Comparison of ENCODE assay signal across 3 worm cellular contexts in genomic region chrIII:11870009-11870408, ce11.
TF ChIP-seq lines count a peak whose summit lies in the region.

No protein-coding gene starts in this region.

TF ChIP-seq in whole organism, L1 larva, 84 proteins besides CTCF, POLR2A, EP300 and RAD21 (continued from another document and continues in another):
- TF ChIP-seq fkh-8 (tag; optimal IDR thresholded peaks at IDR 0.05; lab: Kevin White, UChicago): peak; percentile 94
- TF ChIP-seq zag-1 (tag; optimal IDR thresholded peaks at IDR 0.05; lab: Kevin White, UChicago): peak; percentile 14
- TF ChIP-seq egl-13 (tag; optimal IDR thresholded peaks at IDR 0.05; lab: Kevin White, UChicago): peak; percentile 64
- peak; percentile 86 to 92 for TF ChIP-seq lsy-2 (tag; optimal IDR thresholded peaks at IDR 0.05; lab: Kevin White, UChicago)
- no peak for TF ChIP-seq ceh-88 (GFP tag; IDR thresholded peaks at IDR 0.05; lab: Robert Waterston, UW)
- TF ChIP-seq hlh-4 (tag; optimal IDR thresholded peaks at IDR 0.05; lab: Kevin White, UChicago): no peak
- peak; percentile 57 for TF ChIP-seq jun-1 (tag; optimal IDR thresholded peaks at IDR 0.05; lab: Kevin White, UChicago)
- peak; percentile 67 for TF ChIP-seq C04F5.9 (tag; optimal IDR thresholded peaks at IDR 0.05; lab: Kevin White, UChicago)
- TF ChIP-seq sptf-1 (tag; optimal IDR thresholded peaks at IDR 0.05; lab: Kevin White, UChicago): no peak
- TF ChIP-seq F16B12.6 (tag; optimal IDR thresholded peaks at IDR 0.05; lab: Kevin White, UChicago): peak; percentile 70
- TF ChIP-seq ztf-4 (tag; optimal IDR thresholded peaks at IDR 0.05; lab: Kevin White, UChicago): peak; percentile 76
- TF ChIP-seq mef-2 (tag; optimal IDR thresholded peaks at IDR 0.05; lab: Kevin White, UChicago): peak; percentile 47
- peak; percentile 91 for TF ChIP-seq snu-23 (GFP tag; optimal IDR thresholded peaks at IDR 0.05; lab: Kevin White, UChicago)
- peak; percentile 43 for TF ChIP-seq pag-3 (tag; optimal IDR thresholded peaks at IDR 0.05; lab: Kevin White, UChicago; ENCODE audit: borderline replicate concordance, insufficient read depth)
- no peak for TF ChIP-seq zip-4 (GFP tag; optimal IDR thresholded peaks at IDR 0.05; lab: Kevin White, UChicago)
- TF ChIP-seq ceh-63 (GFP tag; optimal IDR thresholded peaks at IDR 0.05; lab: Kevin White, UChicago): no peak
- peak; percentile 91 for TF ChIP-seq tbx-2 (tag; optimal IDR thresholded peaks at IDR 0.05; lab: Kevin White, UChicago)
- TF ChIP-seq lin-13 (GFP tag; optimal IDR thresholded peaks at IDR 0.05; lab: Kevin White, UChicago): peak; percentile 88
- peak; percentile 89 for TF ChIP-seq fkh-4 (tag; optimal IDR thresholded peaks at IDR 0.05; lab: Kevin White, UChicago; ENCODE audit: borderline replicate concordance)
- peak; percentile 36 for TF ChIP-seq sox-4 (tag; optimal IDR thresholded peaks at IDR 0.05; lab: Kevin White, UChicago)
- peak; percentile 90 for TF ChIP-seq nhr-47 (tag; optimal IDR thresholded peaks at IDR 0.05; lab: Kevin White, UChicago)
- TF ChIP-seq pqm-1 (tag; optimal IDR thresholded peaks at IDR 0.05; lab: Kevin White, UChicago): no peak
- TF ChIP-seq ceh-90 (tag; optimal IDR thresholded peaks at IDR 0.05; lab: Kevin White, UChicago): peak; percentile 85
- peak; percentile 93 for TF ChIP-seq nhr-71 (tag; optimal IDR thresholded peaks at IDR 0.05; lab: Kevin White, UChicago)
- TF ChIP-seq pax-3 (tag; optimal IDR thresholded peaks at IDR 0.05; lab: Kevin White, UChicago): peak; percentile 86
- TF ChIP-seq nhr-28 (tag; optimal IDR thresholded peaks at IDR 0.05; lab: Kevin White, UChicago): no peak
- TF ChIP-seq elt-2 (tag; optimal IDR thresholded peaks at IDR 0.05; lab: Kevin White, UChicago): peak; percentile 48
- peak; percentile 86 to 89 for TF ChIP-seq efl-1 (optimal IDR thresholded peaks at IDR 0.05; lab: Kevin White, UChicago)
- peak; percentile 77 to 96 for TF ChIP-seq efl-1 (GFP tag; optimal IDR thresholded peaks at IDR 0.05 in 1 of 2; lab: Kevin White, UChicago)
- TF ChIP-seq fos-1 (tag; optimal IDR thresholded peaks at IDR 0.05; lab: Kevin White, UChicago): peak; percentile 55
- TF ChIP-seq C34B4.2 (tag; optimal IDR thresholded peaks at IDR 0.05; lab: Kevin White, UChicago): no peak
- no peak for TF ChIP-seq nhr-11 (tag; optimal IDR thresholded peaks at IDR 0.05; lab: Kevin White, UChicago)
- TF ChIP-seq unc-86 (tag; optimal IDR thresholded peaks at IDR 0.05; lab: Kevin White, UChicago): peak; percentile 71
- TF ChIP-seq ces-1 (GFP tag; optimal IDR thresholded peaks at IDR 0.05; lab: Kevin White, UChicago): no peak
- TF ChIP-seq ama-1 (optimal IDR thresholded peaks at IDR 0.05; lab: Kevin White, UChicago): peak; percentile 39
- TF ChIP-seq egl-27 (tag; optimal IDR thresholded peaks at IDR 0.05; lab: Kevin White, UChicago): peak in 1 of 2 experiments; percentile 47
- TF ChIP-seq nhr-19 (GFP tag; conservative IDR thresholded peaks at IDR 0.05; lab: Robert Waterston, UW): peak; percentile 80
- TF ChIP-seq dpl-1 (GFP tag; optimal IDR thresholded peaks at IDR 0.05; lab: Kevin White, UChicago): peak; percentile 56 to 83 (median 77)
- TF ChIP-seq unc-98 (GFP tag; IDR thresholded peaks at IDR 0.05; lab: Robert Waterston, UW): peak; percentile 81
- peak; percentile 98 for TF ChIP-seq rnt-1 (tag; optimal IDR thresholded peaks at IDR 0.05; lab: Kevin White, UChicago)
- peak; percentile 79 for TF ChIP-seq vab-15 (tag; optimal IDR thresholded peaks at IDR 0.05; lab: Kevin White, UChicago)
- peak; percentile 47 for TF ChIP-seq lin-39 (tag; optimal IDR thresholded peaks at IDR 0.05; lab: Kevin White, UChicago)
- TF ChIP-seq irx-1 (tag; optimal IDR thresholded peaks at IDR 0.05; lab: Kevin White, UChicago): peak; percentile 87
- no peak for TF ChIP-seq nhr-76 (tag; optimal IDR thresholded peaks at IDR 0.05; lab: Kevin White, UChicago)

TF ChIP-seq in whole organism, L3 larva, 47 proteins besides CTCF, POLR2A, EP300 and RAD21 (continued from another document):
- TF ChIP-seq fos-1 (tag; optimal IDR thresholded peaks at IDR 0.05; lab: Kevin White, UChicago) (no peak), lsy-12 (tag; optimal IDR thresholded peaks at IDR 0.05; lab: Kevin White, UChicago) (peak; percentile 64), snpc-4 (tag; optimal IDR thresholded peaks at IDR 0.05; lab: Kevin White, UChicago) (peak; percentile 97), pha-4 (tag; optimal IDR thresholded peaks at IDR 0.05; lab: Kevin White, UChicago) (peak; percentile 96), ama-1 (optimal IDR thresholded peaks at IDR 0.05; lab: Kevin White, UChicago) (peak; percentile 43), nhr-77 (tag; optimal IDR thresholded peaks at IDR 0.05; lab: Kevin White, UChicago) (no peak), mdl-1 (tag; optimal IDR thresholded peaks at IDR 0.05; lab: Kevin White, UChicago) (no peak), ztf-11 (tag; optimal IDR thresholded peaks at IDR 0.05; lab: Kevin White, UChicago) (no peak), ceh-82 (tag; optimal IDR thresholded peaks at IDR 0.05; lab: Kevin White, UChicago) (no peak), nhr-23 (tag; optimal IDR thresholded peaks at IDR 0.05; lab: Kevin White, UChicago) (peak; percentile 79), daf-12 (tag; optimal IDR thresholded peaks at IDR 0.05; lab: Kevin White, UChicago) (no peak), ZK546.5 (tag; optimal IDR thresholded peaks at IDR 0.05; lab: Kevin White, UChicago) (no peak), elt-2 (tag; optimal IDR thresholded peaks at IDR 0.05; lab: Kevin White, UChicago) (peak; percentile 65), ceh-16 (tag; optimal IDR thresholded peaks at IDR 0.05; lab: Kevin White, UChicago) (peak; percentile 24), elt-1 (tag; optimal IDR thresholded peaks at IDR 0.05; lab: Kevin White, UChicago) (no peak), jun-1 (tag; optimal IDR thresholded peaks at IDR 0.05; lab: Kevin White, UChicago) (peak; percentile 68), unc-62 (GFP tag; optimal IDR thresholded peaks at IDR 0.05; lab: Kevin White, UChicago) (no peak), fkh-10 (GFP tag; optimal IDR thresholded peaks at IDR 0.05; lab: Kevin White, UChicago) (peak; percentile 68), ceh-28 (tag; optimal IDR thresholded peaks at IDR 0.05; lab: Kevin White, UChicago) (peak; percentile 50), egl-27 (tag; optimal IDR thresholded peaks at IDR 0.05; lab: Kevin White, UChicago) (peak; percentile 7), aly-2 (tag; optimal IDR thresholded peaks at IDR 0.05; lab: Kevin White, UChicago) (no peak), egl-5 (tag; optimal IDR thresholded peaks at IDR 0.05; lab: Kevin White, UChicago) (peak; percentile 86), ceh-9 (tag; optimal IDR thresholded peaks at IDR 0.05; lab: Kevin White, UChicago) (no peak), nhr-25 (tag; optimal IDR thresholded peaks at IDR 0.05; lab: Kevin White, UChicago) (peak; percentile 74), eor-1 (tag; optimal IDR thresholded peaks at IDR 0.05; lab: Kevin White, UChicago) (no peak), ztf-4 (tag; optimal IDR thresholded peaks at IDR 0.05; lab: Kevin White, UChicago) (no peak), lin-15B (tag; optimal IDR thresholded peaks at IDR 0.05; lab: Kevin White, UChicago) (peak; percentile 97), tbx-2 (tag; optimal IDR thresholded peaks at IDR 0.05; lab: Kevin White, UChicago) (peak; percentile 25)

TF ChIP-seq in whole organism, young adult, 124 proteins besides CTCF, POLR2A, EP300 and RAD21 (continued from another document and continues in another):
- TF ChIP-seq madf-6 (GFP tag; IDR thresholded peaks at IDR 0.05; lab: Robert Waterston, UW) (no peak), ztf-18 (tag; optimal IDR thresholded peaks at IDR 0.05; lab: Kevin White, UChicago) (no peak), B0035.1 (tag; optimal IDR thresholded peaks at IDR 0.05; lab: Kevin White, UChicago) (no peak), ztf-6 (GFP tag; IDR thresholded peaks at IDR 0.05; lab: Robert Waterston, UW) (no peak), ceh-91 (GFP tag; IDR thresholded peaks at IDR 0.05; lab: Robert Waterston, UW) (no peak), B0019.2 (GFP tag; conservative IDR thresholded peaks at IDR 0.05; lab: Robert Waterston, UW) (no peak), dpff-1 (tag; optimal IDR thresholded peaks at IDR 0.05; lab: Kevin White, UChicago) (no peak), lir-1 (GFP tag; conservative IDR thresholded peaks at IDR 0.05; lab: Robert Waterston, UW) (no peak; the same call in 1 of the 2 replicates), gei-17 (GFP tag; optimal IDR thresholded peaks at IDR 0.05; lab: Kevin White, UChicago) (no peak), nfya-1 (tag; optimal IDR thresholded peaks at IDR 0.05; lab: Kevin White, UChicago; ENCODE audit: borderline replicate concordance, insufficient read depth) (no peak), aptf-3 (GFP tag; IDR thresholded peaks at IDR 0.05; lab: Robert Waterston, UW) (no peak), hmg-20 (GFP tag; IDR thresholded peaks at IDR 0.05; lab: Robert Waterston, UW) (no peak), ceh-27 (GFP tag; optimal IDR thresholded peaks at IDR 0.05; lab: Kevin White, UChicago) (peak; percentile 93), F55B11.4 (tag; optimal IDR thresholded peaks at IDR 0.05; lab: Kevin White, UChicago; ENCODE audit: borderline replicate concordance, insufficient read depth) (no peak), B0336.3 (GFP tag; IDR thresholded peaks at IDR 0.05; lab: Robert Waterston, UW) (0 out of 2 replicates have a peak, but pooled peaks have one; percentile 16), hlh-26 (GFP tag; conservative IDR thresholded peaks at IDR 0.05; lab: Robert Waterston, UW) (no peak), ceh-58 (GFP tag; IDR thresholded peaks at IDR 0.05; lab: Robert Waterston, UW) (no peak), K11D2.4 (GFP tag; IDR thresholded peaks at IDR 0.05; lab: Robert Waterston, UW) (0 out of 2 replicates have a peak, but pooled peaks have one; percentile 38), lin-26 (GFP tag; IDR thresholded peaks at IDR 0.05; lab: Robert Waterston, UW) (peak; percentile 28; the same call in 1 of the 2 replicates), nfyb-1 (GFP tag; IDR thresholded peaks at IDR 0.05; lab: Robert Waterston, UW) (peak; percentile 74), mes-4 (tag; optimal IDR thresholded peaks at IDR 0.05; lab: Kevin White, UChicago) (no peak), ZK185.1 (tag; optimal IDR thresholded peaks at IDR 0.05; lab: Kevin White, UChicago; ENCODE audit: poor library complexity, severe bottlenecking) (no peak), F10E7.11 (tag; optimal IDR thresholded peaks at IDR 0.05; lab: Kevin White, UChicago) (no peak), snpc-3.4 (tag; optimal IDR thresholded peaks at IDR 0.05; lab: Kevin White, UChicago) (no peak), mxl-1 (tag; optimal IDR thresholded peaks at IDR 0.05; lab: Kevin White, UChicago) (no peak), T26A5.8 (tag; optimal IDR thresholded peaks at IDR 0.05; lab: Kevin White, UChicago) (no peak), F33H1.4 (GFP tag; IDR thresholded peaks at IDR 0.05; lab: Robert Waterston, UW) (no peak), attf-3 (GFP tag; conservative IDR thresholded peaks at IDR 0.05; lab: Robert Waterston, UW) (no peak), lag-1 (GFP tag; IDR thresholded peaks at IDR 0.05; lab: Robert Waterston, UW) (no peak), hmg-1.2 (GFP tag; IDR thresholded peaks at IDR 0.05; lab: Robert Waterston, UW) (peak; percentile 75; the same call in 1 of the 2 replicates), B0261.1 (tag; optimal IDR thresholded peaks at IDR 0.05; lab: Kevin White, UChicago) (no peak), F49E8.2 (tag; optimal IDR thresholded peaks at IDR 0.05; lab: Kevin White, UChicago; ENCODE audit: insufficient read depth) (no peak), T07F8.4 (tag; optimal IDR thresholded peaks at IDR 0.05; lab: Kevin White, UChicago) (no peak), him-1 (tag; optimal IDR thresholded peaks at IDR 0.05; lab: Kevin White, UChicago) (no peak), somi-1 (GFP tag; optimal IDR thresholded peaks at IDR 0.05; lab: Kevin White, UChicago) (peak; percentile 44), madf-8 (GFP tag; conservative IDR thresholded peaks at IDR 0.05; lab: Robert Waterston, UW) (no peak), lin-40 (tag; optimal IDR thresholded peaks at IDR 0.05; lab: Kevin White, UChicago) (peak; percentile 78), madf-3 (GFP tag; IDR thresholded peaks at IDR 0.05; lab: Robert Waterston, UW) (no peak), rcor-1 (GFP tag; IDR thresholded peaks at IDR 0.05; lab: Robert Waterston, UW) (no peak), nhr-120 (GFP tag; IDR thresholded peaks at IDR 0.05; lab: Robert Waterston, UW) (no peak), nhr-179 (tag; optimal IDR thresholded peaks at IDR 0.05; lab: Kevin White, UChicago) (no peak), egrh-3 (GFP tag; IDR thresholded peaks at IDR 0.05; lab: Robert Waterston, UW) (no peak), aptf-2 (GFP tag; conservative IDR thresholded peaks at IDR 0.05; lab: Robert Waterston, UW) (peak; percentile 51; the same call in 1 of the 2 replicates), hrde-1 (tag; optimal IDR thresholded peaks at IDR 0.05; lab: Kevin White, UChicago; ENCODE audit: borderline replicate concordance) (no peak), ztf-3 (GFP tag; optimal IDR thresholded peaks at IDR 0.05; lab: Kevin White, UChicago) (no peak), ceh-79 (tag; optimal IDR thresholded peaks at IDR 0.05; lab: Kevin White, UChicago) (no peak), bed-1 (GFP tag; IDR thresholded peaks at IDR 0.05; lab: Robert Waterston, UW) (no peak), let-607 (tag; optimal IDR thresholded peaks at IDR 0.05; lab: Kevin White, UChicago) (peak; percentile 14 to 16), sptf-2 (GFP tag; optimal IDR thresholded peaks at IDR 0.05; lab: Kevin White, UChicago) (no peak), sea-2 (GFP tag; IDR thresholded peaks at IDR 0.05; lab: Robert Waterston, UW) (no peak), bed-2 (GFP tag; IDR thresholded peaks at IDR 0.05; lab: Robert Waterston, UW) (0 out of 2 replicates have a peak, but pooled peaks have one; percentile 21), fkh-3 (tag; optimal IDR thresholded peaks at IDR 0.05; lab: Kevin White, UChicago) (no peak), F37B4.10 (GFP tag; IDR thresholded peaks at IDR 0.05; lab: Robert Waterston, UW) (no peak), snpc-4 (GFP tag; optimal IDR thresholded peaks at IDR 0.05; lab: Kevin White, UChicago) (peak; percentile 50), snpc-4 (tag; optimal IDR thresholded peaks at IDR 0.05; lab: Kevin White, UChicago) (peak; percentile 69 to 85 (median 79)), atf-7 (tag; optimal IDR thresholded peaks at IDR 0.05; lab: Kevin White, UChicago) (no peak), tbx-9 (tag; optimal IDR thresholded peaks at IDR 0.05; lab: Kevin White, UChicago; ENCODE audit: borderline replicate concordance) (no peak), athp-1 (tag; optimal IDR thresholded peaks at IDR 0.05; lab: Kevin White, UChicago) (no peak), ztf-22 (GFP tag; optimal IDR thresholded peaks at IDR 0.05; lab: Kevin White, UChicago) (no peak), mel-28 (tag; optimal IDR thresholded peaks at IDR 0.05; lab: Kevin White, UChicago; ENCODE audit: borderline replicate concordance) (no peak), rpc-1 (optimal IDR thresholded peaks at IDR 0.05; lab: Kevin White, UChicago) (no peak), rpc-1 (tag; optimal IDR thresholded peaks at IDR 0.05; lab: Kevin White, UChicago) (no peak), unc-130 (GFP tag; optimal IDR thresholded peaks at IDR 0.05; lab: Kevin White, UChicago) (no peak), ztf-28 (GFP tag; IDR thresholded peaks at IDR 0.05; lab: Robert Waterston, UW) (no peak), ccch-3 (GFP tag; optimal IDR thresholded peaks at IDR 0.05; lab: Kevin White, UChicago) (no peak), egl-18 (GFP tag; IDR thresholded peaks at IDR 0.05; lab: Robert Waterston, UW) (no peak), tlf-1 (GFP tag; optimal IDR thresholded peaks at IDR 0.05; lab: Kevin White, UChicago) (no peak), Y95B8A.8 (GFP tag; IDR thresholded peaks at IDR 0.05; lab: Robert Waterston, UW) (no peak), nhr-90 (tag; optimal IDR thresholded peaks at IDR 0.05; lab: Kevin White, UChicago) (peak; percentile 12), F57A8.1 (GFP tag; optimal IDR thresholded peaks at IDR 0.05; lab: Kevin White, UChicago) (no peak), let-526 (GFP tag; IDR thresholded peaks at IDR 0.05; lab: Robert Waterston, UW) (no peak)
